Worm (Caenorhabditis elegans): ENCODE measurements around the gene flp-13.

DNA sequence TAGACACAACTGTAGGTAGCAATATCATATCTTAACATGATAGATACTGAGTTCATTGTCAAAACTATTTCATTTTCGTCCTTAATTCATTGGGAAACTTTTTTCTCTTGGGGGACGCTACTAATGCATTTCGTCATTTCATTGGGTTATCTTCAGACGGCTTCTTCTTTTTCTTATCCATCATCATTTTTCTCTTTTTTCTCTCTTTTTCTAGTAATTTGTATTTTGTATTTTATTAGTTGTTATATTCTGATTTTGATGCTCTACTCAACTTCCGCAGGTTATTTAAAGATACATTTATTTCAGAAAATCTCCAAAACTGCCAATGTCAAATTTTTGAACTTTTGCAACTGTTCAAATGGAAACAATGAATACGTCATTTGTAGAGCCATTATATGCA is 45.3 kb upstream of the flp-13 start, which contains the start of gene npr-35:
- TF ChIP-seq lin-13 (GFP tag; optimal IDR thresholded peaks at IDR 0.05), result no peak
- TF ChIP-seq nhr-25 (tag; optimal IDR thresholded peaks at IDR 0.05), result no peak
- TF ChIP-seq ama-1 (optimal IDR thresholded peaks at IDR 0.05), result no peak
- TF ChIP-seq ceh-82 (tag; optimal IDR thresholded peaks at IDR 0.05), result no peak
- TF ChIP-seq blmp-1 (tag; optimal IDR thresholded peaks at IDR 0.05; ENCODE audit: insufficient read depth), result no peak
- TF ChIP-seq egl-27 (tag; optimal IDR thresholded peaks at IDR 0.05), result no peak
- no peak for TF ChIP-seq nhr-6 (tag; optimal IDR thresholded peaks at IDR 0.05)
- TF ChIP-seq nhr-12 (tag; optimal IDR thresholded peaks at IDR 0.05), result no peak
- TF ChIP-seq elt-1 (tag; optimal IDR thresholded peaks at IDR 0.05), result no peak
- no peak for TF ChIP-seq aly-2 (tag; optimal IDR thresholded peaks at IDR 0.05)
- TF ChIP-seq sma-9 (GFP tag; optimal IDR thresholded peaks at IDR 0.05), result no peak
- no peak for TF ChIP-seq sma-9 (tag; optimal IDR thresholded peaks at IDR 0.05)
- no peak for TF ChIP-seq R02D3.7 (tag; optimal IDR thresholded peaks at IDR 0.05)
- TF ChIP-seq nhr-237 (tag; optimal IDR thresholded peaks at IDR 0.05), result no peak
